Worm (Caenorhabditis elegans) whole organism, L4 larva: Measurements from ENCODE around the gene B0281.3.

ENCODE experiments used
- T26A8.4 ChIP-seq: fragments of 200-800 bp; sonication (Bioruptor generic); IDR thresholded peaks from 2 replicates; pipeline ENCODE4 v1.3.6; 2022; ENCODE audit warnings: missing genetic modification characterization, missing compliant biosample characterization
- Y5F2A.4 ChIP-seq: fragments of 200-800 bp; sonication (Bioruptor generic); optimal IDR thresholded peaks from 2 replicates; lab custom pipeline; 2018; ENCODE audit warnings: mild to moderate bottlenecking, missing genetic modification characterization, missing compliant biosample characterization
- ZK337.2 ChIP-seq: fragments of 200-800 bp; sonication (Bioruptor generic); IDR thresholded peaks from 2 replicates; pipeline ENCODE4 v1.3.6; 2022; ENCODE audit warnings: missing genetic modification reagents, missing genetic modification characterization, missing compliant biosample characterization
- ZK546.5 ChIP-seq, 2 experiments: sonication (generic microtip); optimal IDR thresholded peaks; 2 replicates each; lab custom pipeline; 2017; ENCODE audit warnings: missing biosample characterization in 2 of 2, missing genetic modification characterization in 2 of 2
- ctbp-1 ChIP-seq: fragments of 200-800 bp; sonication (Bioruptor generic); IDR thresholded peaks from 2 replicates; pipeline ENCODE4 v1.3.6; 2022; ENCODE audit warnings: missing genetic modification reagents, missing genetic modification characterization, missing compliant biosample characterization
- hif-1 ChIP-seq, 2 experiments: sonication (generic microtip); optimal IDR thresholded peaks; 2 replicates each; lab custom pipeline; 2016 to 2017; ENCODE audit warnings: missing compliant biosample characterization in 2 of 2, missing genetic modification characterization in 2 of 2, missing genetic modification reagents in 2 of 2, missing genotype in 2 of 2, mild to moderate bottlenecking in 1 of 2
- lim-7 ChIP-seq: fragments of 200-800 bp; sonication (Bioruptor generic); IDR thresholded peaks from 2 replicates; pipeline ENCODE4 v1.3.6; 2022; ENCODE audit warnings: missing genetic modification characterization, missing compliant biosample characterization
- lin-38 ChIP-seq: fragments of 200-800 bp; sonication (Bioruptor generic); IDR thresholded peaks from 2 replicates; pipeline ENCODE4 v1.3.6; 2022; ENCODE audit warnings: missing genetic modification reagents, missing genetic modification characterization, missing compliant biosample characterization
- lsy-2 ChIP-seq, 2 experiments: fragments of 150-350 bp in 1 of 2; sonication (generic microtip) in 1 of 2; optimal IDR thresholded peaks; 2 replicates each; lab custom pipeline; 2014 to 2017; ENCODE audit warnings: missing biosample characterization in 2 of 2, missing genetic modification characterization in 2 of 2
- nhr-111 ChIP-seq: fragments of 200-800 bp; sonication (Bioruptor generic); optimal IDR thresholded peaks from 2 replicates; lab custom pipeline; 2018; ENCODE audit warnings: mild to moderate bottlenecking, missing genetic modification characterization, missing compliant biosample characterization
- nhr-6 ChIP-seq: fragments of 150-350 bp; optimal IDR thresholded peaks from 2 replicates; lab custom pipeline; 2014; ENCODE audit warnings: missing biosample characterization, missing genetic modification characterization
- nhr-77 ChIP-seq: fragments of 150-350 bp; optimal IDR thresholded peaks from 2 replicates; lab custom pipeline; 2014; ENCODE audit warnings: missing biosample characterization, missing genetic modification characterization
- saeg-2 ChIP-seq: fragments of 200-800 bp; sonication (Bioruptor generic); IDR thresholded peaks from 2 replicates; pipeline ENCODE4 v1.3.6; 2022; ENCODE audit warnings: missing genetic modification reagents, missing genetic modification characterization, missing compliant biosample characterization
- unc-130 ChIP-seq: sonication (generic microtip); optimal IDR thresholded peaks from 2 replicates; lab custom pipeline; 2016; ENCODE audit warnings: missing genetic modification reagents, missing genetic modification characterization, missing compliant biosample characterization
- vab-7 ChIP-seq: fragments of 200-800 bp; sonication (Bioruptor generic); IDR thresholded peaks from 2 replicates; pipeline ENCODE4 v1.3.6; 2022; ENCODE audit warnings: missing genetic modification reagents, missing genetic modification characterization, missing compliant biosample characterization

B0281.3 gene

DNA sequence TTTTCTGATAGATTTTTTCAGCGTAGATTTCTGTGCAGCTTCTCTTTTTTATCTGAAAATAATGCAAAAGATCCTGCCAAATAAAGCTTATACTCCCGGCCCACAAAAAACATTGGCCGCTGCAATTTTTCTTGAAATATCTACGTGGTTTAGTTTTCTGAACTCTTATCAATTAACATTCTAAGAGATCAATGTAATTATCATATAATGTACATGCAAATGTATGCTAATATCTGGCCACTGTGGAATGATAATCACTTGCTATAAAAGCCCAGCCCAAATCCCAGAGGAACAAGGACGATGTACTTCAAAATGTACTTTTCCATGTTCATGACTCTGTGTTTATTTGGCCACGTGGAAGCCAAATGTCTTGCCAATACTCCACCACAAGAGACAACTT lies 47.6 kb downstream of the B0281.3 start, which contains the start of gene F43C11.2:
Gene F43C11.2 (plus strand): TSS at position 301 of the 400 bp plus-strand sequence.
- TF ChIP-seq T26A8.4 (GFP tag; lab: Robert Waterston, UW) (no peak), lin-38 (GFP tag; lab: Robert Waterston, UW) (no peak), ZK546.5 (tag; optimal IDR thresholded peaks at IDR 0.05; lab: Kevin White, UChicago) (no peak)

DNA sequence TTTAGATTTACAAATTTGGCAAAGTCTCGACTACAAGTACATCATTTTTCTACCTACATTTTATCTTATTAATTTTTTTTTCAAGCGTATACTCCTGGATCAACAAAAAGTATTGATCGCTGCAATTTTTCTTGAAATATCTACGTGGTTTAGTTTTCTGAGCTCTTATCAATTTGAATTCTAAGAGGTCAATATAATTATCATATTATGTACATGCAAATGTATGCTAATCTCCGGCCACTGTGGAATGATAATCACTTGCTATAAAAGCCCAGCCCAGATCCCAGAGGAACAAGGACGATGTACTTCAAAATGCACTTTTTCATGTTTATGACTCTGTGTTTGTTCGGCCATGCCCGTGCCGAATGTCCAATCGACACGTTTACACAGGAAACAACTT lies 50.0 kb downstream of the B0281.3 start, which contains the start of gene F43C11.1:
Gene F43C11.1 (plus strand): TSS at position 301 of the 400 bp plus-strand sequence.
- TF ChIP-seq saeg-2 (no peak), vab-7 (GFP tag; lab: Robert Waterston, UW) (no peak), Y5F2A.4 (GFP tag; lab: Kevin White, UChicago) (no peak), unc-130 (GFP tag; lab: Kevin White, UChicago) (no peak), ctbp-1 (no peak), ZK337.2 (GFP tag; lab: Robert Waterston, UW) (no peak), hif-1 (tag; optimal IDR thresholded peaks at IDR 0.05; lab: Kevin White, UChicago) (no peak), nhr-77 (tag; lab: Kevin White, UChicago) (no peak), lim-7 (GFP tag; lab: Robert Waterston, UW) (no peak), lsy-2 (tag; optimal IDR thresholded peaks at IDR 0.05; lab: Kevin White, UChicago) (no peak), nhr-6 (tag; lab: Kevin White, UChicago) (no peak), nhr-111 (no peak)
